Fruit fly (Drosophila melanogaster): ENCODE data around the gene Irp-1B.

The Irp-1B gene

DNA sequence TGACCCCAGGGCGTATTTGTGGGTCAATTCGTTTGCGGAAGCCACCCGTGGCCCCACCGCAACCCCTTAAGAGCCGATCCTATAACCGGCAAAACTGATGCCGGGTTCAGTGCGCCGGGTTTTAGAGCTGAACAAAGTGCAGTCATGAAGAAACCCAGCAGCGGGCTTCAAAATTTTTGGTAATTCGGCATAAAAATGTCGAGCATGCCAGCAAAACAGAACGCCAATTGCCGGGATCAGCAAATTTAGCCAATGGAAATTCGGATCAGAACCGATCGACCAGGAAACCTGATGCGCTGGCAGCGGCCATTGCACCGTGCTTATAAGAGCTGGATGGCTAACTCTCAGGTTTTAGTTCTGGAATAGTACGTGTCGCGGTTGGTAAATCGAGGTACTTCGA, 5.0 kb downstream of the Irp-1B start:
- TF ChIP-seq CG11762 (GFP tag; optimal IDR thresholded peaks at IDR 0.05; ENCODE audit: insufficient read depth) (no peak), achi (GFP tag; optimal IDR thresholded peaks at IDR 0.05) (no peak), Sox14 (GFP tag; optimal IDR thresholded peaks at IDR 0.05) (no peak)

DNA sequence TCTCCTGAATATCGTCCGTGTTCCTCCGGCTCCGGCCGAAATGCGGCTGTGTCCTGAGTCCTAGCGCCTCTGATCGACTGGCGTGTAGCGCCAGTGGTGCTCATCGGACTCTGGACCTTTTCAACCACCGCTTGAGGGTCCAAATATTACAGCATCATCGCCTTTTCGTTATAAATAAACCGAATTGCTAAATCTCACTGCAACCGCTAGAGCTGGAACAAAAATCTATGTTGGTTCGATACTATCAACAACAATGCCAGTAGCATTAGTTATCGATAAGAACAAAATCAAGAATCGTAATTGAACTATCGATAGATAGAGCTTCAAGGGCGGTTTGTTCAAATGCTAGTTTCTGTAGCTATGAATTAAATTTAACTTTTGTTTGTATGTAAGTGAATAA, 5.6 kb downstream of the Irp-1B start, which contains the start of gene CG6325:
CG6325 (minus strand) TSS at position 220 of the 400 bp plus-strand sequence.
- peak; percentile 43 for TF ChIP-seq esn (GFP tag; optimal IDR thresholded peaks at IDR 0.05)
- no peak for TF ChIP-seq dsx (GFP tag; optimal IDR thresholded peaks at IDR 0.05; ENCODE audit: poor library complexity, severe bottlenecking)
- TF ChIP-seq lz (GFP tag; optimal IDR thresholded peaks at IDR 0.05), result peak; percentile 24
- TF ChIP-seq CG10669 (GFP tag; optimal IDR thresholded peaks at IDR 0.05), result no peak
- TF ChIP-seq CG7368 (GFP tag; optimal IDR thresholded peaks at IDR 0.05), result no peak

- peak; percentile 97 for TF ChIP-seq svp (GFP tag)
- no peak for TF ChIP-seq CG11762 (GFP tag; optimal IDR thresholded peaks at IDR 0.05; ENCODE audit: insufficient read depth)
- no peak for TF ChIP-seq CG31627 (GFP tag; optimal IDR thresholded peaks at IDR 0.05)
- no peak for TF ChIP-seq Ets96B (tag; optimal IDR thresholded peaks at IDR 0.05)
- TF ChIP-seq Lpt (GFP tag; optimal IDR thresholded peaks at IDR 0.05), result no peak
- TF ChIP-seq Met (GFP tag; optimal IDR thresholded peaks at IDR 0.05), result no peak
- no peak for TF ChIP-seq CG1621 (tag; optimal IDR thresholded peaks at IDR 0.05)
- no peak for TF ChIP-seq CG10631 (GFP tag; optimal IDR thresholded peaks at IDR 0.05)
Measured at dm6 chr3R:10403940-10404339, 8.7 kb downstream of the Irp-1B start.

dm6 chr3R:10400732-10401131, 11.9 kb downstream of the Irp-1B start, which contains the start of gene mthl11:
Gene mthl11 (plus strand): TSS chr3R:10401032.
- TF ChIP-seq OdsH (GFP tag; optimal IDR thresholded peaks at IDR 0.05) (no peak), Hr4 (GFP tag; optimal IDR thresholded peaks at IDR 0.05) (no peak), Ets96B (tag; optimal IDR thresholded peaks at IDR 0.05) (no peak), CG11294 (GFP tag; IDR thresholded peaks at IDR 0.05) (no peak), CG11762 (GFP tag; optimal IDR thresholded peaks at IDR 0.05; ENCODE audit: insufficient read depth) (no peak), CG10669 (GFP tag; optimal IDR thresholded peaks at IDR 0.05) (no peak), Hr39 (GFP tag; optimal IDR thresholded peaks at IDR 0.05) (no peak), esn (GFP tag; optimal IDR thresholded peaks at IDR 0.05) (no peak), vri (GFP tag; optimal IDR thresholded peaks at IDR 0.05) (no peak), Sox15 (GFP tag; optimal IDR thresholded peaks at IDR 0.05) (no peak), dsx (GFP tag; optimal IDR thresholded peaks at IDR 0.05; ENCODE audit: poor library complexity, severe bottlenecking) (no peak), fkh (GFP tag; optimal IDR thresholded peaks at IDR 0.05) (no peak), lz (GFP tag; optimal IDR thresholded peaks at IDR 0.05) (no peak), fd59A (GFP tag; optimal IDR thresholded peaks at IDR 0.05) (no peak), Eip75B (GFP tag; optimal IDR thresholded peaks at IDR 0.05) (no peak), Met (GFP tag; optimal IDR thresholded peaks at IDR 0.05) (no peak), achi (GFP tag; optimal IDR thresholded peaks at IDR 0.05) (no peak)

DNA sequence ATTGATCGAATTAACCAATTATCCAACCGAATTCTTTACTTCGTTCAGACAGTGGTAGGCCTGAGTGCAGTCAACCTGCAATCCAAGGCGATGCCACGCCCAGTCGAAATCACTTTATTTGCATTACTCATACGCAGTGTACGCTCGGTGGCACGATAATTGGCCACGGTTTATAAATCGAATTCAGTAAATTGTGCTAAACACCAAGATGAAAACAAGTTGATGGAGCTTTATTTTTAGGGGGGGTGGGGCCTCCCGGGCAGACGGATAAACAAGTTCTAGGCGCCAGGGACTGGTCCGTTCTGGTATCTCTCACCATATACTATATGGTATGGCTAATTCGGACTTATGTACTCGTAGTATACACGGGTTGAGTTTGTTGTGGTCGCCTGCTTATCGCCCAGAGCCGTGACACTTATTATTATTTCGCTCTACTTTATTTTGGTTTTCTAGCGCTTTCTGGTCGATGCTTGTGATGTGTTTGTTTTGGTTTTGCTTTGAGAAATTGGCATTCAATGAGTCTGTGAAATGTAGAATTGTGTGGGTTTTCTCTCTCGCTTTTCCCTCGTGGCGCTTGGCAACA, 17.3 kb downstream of the Irp-1B start:
- TF ChIP-seq spab (GFP tag; optimal IDR thresholded peaks at IDR 0.05) (no peak), Sox15 (GFP tag; optimal IDR thresholded peaks at IDR 0.05) (no peak), lz (GFP tag; optimal IDR thresholded peaks at IDR 0.05) (no peak), CG3032 (tag; optimal IDR thresholded peaks at IDR 0.05) (no peak), CG8319 (GFP tag; optimal IDR thresholded peaks at IDR 0.05) (no peak), CG11294 (GFP tag; IDR thresholded peaks at IDR 0.05) (no peak), svp (GFP tag) (no peak)

- TF ChIP-seq CG15336 (GFP tag; IDR thresholded peaks at IDR 0.05) (no peak), vri (GFP tag; optimal IDR thresholded peaks at IDR 0.05) (peak; percentile 50)
Measured at dm6 chr3R:10394368-10394770, 18.3 kb downstream of the Irp-1B start.
